Fruit fly (Drosophila melanogaster): Measurements from ENCODE around the gene HIP.

HIP gene

dm6 chrX:3750232-3751075 lies 48.5 kb upstream of the HIP start (continued):
- peak; percentile 86 for TF ChIP-seq run (tag; optimal IDR thresholded peaks at IDR 0.05)
- peak; percentile 84 for TF ChIP-seq CG11247 (GFP tag; IDR thresholded peaks at IDR 0.05)
- TF ChIP-seq CG9876 (GFP tag; optimal IDR thresholded peaks at IDR 0.05), result peak; percentile 64
- peak; percentile 89 for TF ChIP-seq shn (GFP tag; optimal IDR thresholded peaks at IDR 0.05)
- peak; percentile 89 for TF ChIP-seq CG11093 (GFP tag; IDR thresholded peaks at IDR 0.05)
- TF ChIP-seq seq (GFP tag; IDR thresholded peaks at IDR 0.05), result peak; percentile 77
- TF ChIP-seq Sin3A (optimal IDR thresholded peaks at IDR 0.05), result no peak
- TF ChIP-seq CG1233 (GFP tag; optimal IDR thresholded peaks at IDR 0.05), result peak; percentile 83
- TF ChIP-seq ato (GFP tag; IDR thresholded peaks at IDR 0.05; ENCODE audit: partially characterized antibody), result no peak
- TF ChIP-seq Meics (GFP tag; optimal IDR thresholded peaks at IDR 0.05), result peak; percentile 89
- TF ChIP-seq CG10959 (GFP tag; IDR thresholded peaks at IDR 0.05), result peak; percentile 54
- TF ChIP-seq pho (GFP tag; optimal IDR thresholded peaks at IDR 0.05), result peak; percentile 65
- TF ChIP-seq tll (GFP tag; optimal IDR thresholded peaks at IDR 0.05), result no peak
- peak; percentile 85 for TF ChIP-seq ranshi (GFP tag; IDR thresholded peaks at IDR 0.05)
- TF ChIP-seq CG18764 (GFP tag; optimal IDR thresholded peaks at IDR 0.05), result peak; percentile 55
- TF ChIP-seq Vsx1 (GFP tag; optimal IDR thresholded peaks at IDR 0.05), result peak; percentile 75
- no peak for TF ChIP-seq CG42726 (GFP tag; IDR thresholded peaks at IDR 0.05; ENCODE audit: partially characterized antibody)
- peak in 1 of 2 experiments; percentile 47 for TF ChIP-seq insv (GFP tag; optimal IDR thresholded peaks at IDR 0.05)
- no peak for TF ChIP-seq Deaf1 (tag; optimal IDR thresholded peaks at IDR 0.05)
- TF ChIP-seq p53 (GFP tag; optimal IDR thresholded peaks at IDR 0.05), result peak; percentile 19
- TF ChIP-seq zfh1 (GFP tag; IDR thresholded peaks at IDR 0.05), result peak; percentile 89
- TF ChIP-seq CG10147 (GFP tag; optimal IDR thresholded peaks at IDR 0.05), result peak; percentile 73
- TF ChIP-seq salm (tag; optimal IDR thresholded peaks at IDR 0.05), result peak; percentile 76
- peak; percentile 65 for TF ChIP-seq pb (GFP tag; optimal IDR thresholded peaks at IDR 0.05)
- TF ChIP-seq CG6254 (GFP tag; optimal IDR thresholded peaks at IDR 0.05), result peak; percentile 82
- peak; percentile 80 for TF ChIP-seq CG1529 (GFP tag; optimal IDR thresholded peaks at IDR 0.05)
- peak; percentile 73 for TF ChIP-seq ara (GFP tag; IDR thresholded peaks at IDR 0.05)
- no peak for TF ChIP-seq Dll (GFP tag; IDR thresholded peaks at IDR 0.05; ENCODE audit: partially characterized antibody)
- peak; percentile 82; the same call in 2 of the 3 replicates for TF ChIP-seq ken (GFP tag; IDR thresholded peaks at IDR 0.05)
- TF ChIP-seq crc (GFP tag; optimal IDR thresholded peaks at IDR 0.05), result peak; percentile 76
- peak; percentile 80 for TF ChIP-seq HLH54F (GFP tag; optimal IDR thresholded peaks at IDR 0.05)
- TF ChIP-seq fd96Cb (tag; optimal IDR thresholded peaks at IDR 0.05), result peak; percentile 89
- TF ChIP-seq phol (tag; optimal IDR thresholded peaks at IDR 0.05), result peak; percentile 90
- peak; percentile 68 for TF ChIP-seq CG11723 (GFP tag; optimal IDR thresholded peaks at IDR 0.05)
- TF ChIP-seq CG9932 (GFP tag; IDR thresholded peaks at IDR 0.05), result peak; percentile 84
- TF ChIP-seq ftz-f1 (GFP tag; optimal IDR thresholded peaks at IDR 0.05), result no peak
- peak; percentile 88 for TF ChIP-seq Hmr (GFP tag; optimal IDR thresholded peaks at IDR 0.05)
- TF ChIP-seq amos (GFP tag; IDR thresholded peaks at IDR 0.05; ENCODE audit: partially characterized antibody), result no peak
- TF ChIP-seq CG12391 (tag; optimal IDR thresholded peaks at IDR 0.05), result peak; percentile 87
- peak; percentile 89 for TF ChIP-seq ci (GFP tag; IDR thresholded peaks at IDR 0.05)
- peak; percentile 83 for TF ChIP-seq nerfin-1 (tag; optimal IDR thresholded peaks at IDR 0.05)
- peak; percentile 24 for TF ChIP-seq CG10431 (GFP tag; optimal IDR thresholded peaks at IDR 0.05)
- peak; percentile 36 for TF ChIP-seq pros (GFP tag; optimal IDR thresholded peaks at IDR 0.05)
- TF ChIP-seq CG4404 (GFP tag; IDR thresholded peaks at IDR 0.05), result peak; percentile 49; the same call in 1 of the 2 replicates
- TF ChIP-seq abd-A (tag; optimal IDR thresholded peaks at IDR 0.05), result peak; percentile 64
- TF ChIP-seq CG33557 (GFP tag; optimal IDR thresholded peaks at IDR 0.05), result peak; percentile 59
- peak; percentile 89 for TF ChIP-seq esg (GFP tag; conservative IDR thresholded peaks at IDR 0.05)
- TF ChIP-seq Antp (GFP tag; optimal IDR thresholded peaks at IDR 0.05), result peak; percentile 92
